Worm (Caenorhabditis elegans) whole organism, young adult: ENCODE measurements around the gene C02B4.3.

ENCODE experiments used
- B0019.2 ChIP-seq: fragments of 200-800 bp; sonication (Bioruptor generic); conservative IDR thresholded peaks from 2 replicates; pipeline ENCODE4 v1.3.6; 2022; ENCODE audit warnings: missing genetic modification reagents, missing genetic modification characterization, missing compliant biosample characterization
- C17E4.6 ChIP-seq: fragments of 200-800 bp; sonication (Bioruptor generic); IDR thresholded peaks from 2 replicates; pipeline ENCODE4 v1.3.6; 2022; ENCODE audit warnings: missing genetic modification reagents, missing genetic modification characterization, missing compliant biosample characterization
- D2030.7 ChIP-seq: fragments of 200-800 bp; sonication (Bioruptor generic); IDR thresholded peaks from 2 replicates; pipeline ENCODE4 v1.3.6; 2022; ENCODE audit warnings: missing genetic modification reagents, missing genetic modification characterization, missing compliant biosample characterization
- F22D6.2 ChIP-seq: sonication (generic microtip); optimal IDR thresholded peaks from 2 replicates; lab custom pipeline; 2016; ENCODE audit warnings: mild to moderate bottlenecking, missing genetic modification characterization, missing compliant biosample characterization
- F33H1.4 ChIP-seq: fragments of 200-800 bp; sonication (Bioruptor generic); IDR thresholded peaks from 2 replicates; pipeline ENCODE4 v1.3.6; 2022; ENCODE audit warnings: missing genetic modification reagents, missing genetic modification characterization, missing compliant biosample characterization
- F49E8.2 ChIP-seq: sonication (generic microtip); optimal IDR thresholded peaks from 3 replicates; lab custom pipeline; 2017; ENCODE audit warnings: missing genetic modification characterization, mild to moderate bottlenecking, missing compliant biosample characterization, antibody characterized with exemption, moderate library complexity; ENCODE audit not compliant: insufficient read depth
- F57A8.1 ChIP-seq: fragments of 200-800 bp; sonication (Bioruptor generic); optimal IDR thresholded peaks from 2 replicates; lab custom pipeline; 2018; ENCODE audit warnings: mild to moderate bottlenecking, missing genetic modification characterization, moderate library complexity, missing compliant biosample characterization
- K12H6.12 ChIP-seq: fragments of 200-800 bp; sonication (Bioruptor generic); optimal IDR thresholded peaks from 2 replicates; lab custom pipeline; 2018; ENCODE audit warnings: mild to moderate bottlenecking, missing genetic modification characterization, missing compliant biosample characterization
- Y67H2A.10 ChIP-seq: fragments of 200-800 bp; sonication (Bioruptor generic); conservative IDR thresholded peaks from 2 replicates; pipeline ENCODE4 v1.3.6; 2022; ENCODE audit warnings: missing genetic modification reagents, missing genetic modification characterization, missing compliant biosample characterization
- ama-1 ChIP-seq, 3 experiments: fragments of 150-350 bp in 1 of 3; sonication (generic microtip) in 2 of 3; optimal IDR thresholded peaks; 2 replicates each; lab custom pipeline; 2014 to 2018; ENCODE audit warnings: missing biosample characterization in 2 of 3, missing genetic modification characterization in 2 of 3, missing genetic modification reagents in 2 of 3
- aptf-3 ChIP-seq: fragments of 200-800 bp; sonication (Bioruptor generic); IDR thresholded peaks from 2 replicates; pipeline ENCODE4 v1.3.6; 2022; ENCODE audit warnings: missing genetic modification characterization, missing compliant biosample characterization
- attf-5 ChIP-seq: fragments of 200-800 bp; sonication (Bioruptor generic); optimal IDR thresholded peaks from 2 replicates; lab custom pipeline; 2018; ENCODE audit warnings: mild to moderate bottlenecking, missing genetic modification characterization, missing compliant biosample characterization
- attf-6 ChIP-seq: fragments of 200-800 bp; sonication (Bioruptor generic); IDR thresholded peaks from 2 replicates; pipeline ENCODE4 v1.3.6; 2022; ENCODE audit warnings: missing genetic modification reagents, missing genetic modification characterization, missing compliant biosample characterization
- cebp-1 ChIP-seq, 2 experiments: fragments of 200-800 bp in 1 of 2; sonication (Bioruptor generic) in 1 of 2; sonication (generic microtip) in 1 of 2; IDR thresholded peaks in 1 of 2; optimal IDR thresholded peaks in 1 of 2; 2 replicates each; pipeline versions ENCODE4 v1.3.6 to Lab custom; 2017 to 2022; ENCODE audit warnings: missing compliant biosample characterization in 2 of 2, missing genetic modification characterization in 2 of 2, mild to moderate bottlenecking in 1 of 2, missing genetic modification reagents in 1 of 2, moderate library complexity in 1 of 2
- ceh-100 ChIP-seq: fragments of 200-800 bp; sonication (Bioruptor generic); IDR thresholded peaks from 2 replicates; pipeline ENCODE4 v1.3.6; 2022; ENCODE audit warnings: missing genetic modification reagents, missing genetic modification characterization, missing compliant biosample characterization
- ceh-40 ChIP-seq: fragments of 200-800 bp; sonication (Bioruptor generic); IDR thresholded peaks from 2 replicates; pipeline ENCODE4 v1.3.6; 2022; ENCODE audit warnings: missing genetic modification characterization, missing compliant biosample characterization
- ceh-91 ChIP-seq: fragments of 200-800 bp; sonication (Bioruptor generic); IDR thresholded peaks from 2 replicates; pipeline ENCODE4 v1.3.6; 2022; ENCODE audit warnings: missing genetic modification reagents, missing genetic modification characterization, missing compliant biosample characterization
- chd-7 ChIP-seq: sonication (generic microtip); optimal IDR thresholded peaks from 2 replicates; lab custom pipeline; 2016; ENCODE audit warnings: mild to moderate bottlenecking, missing genetic modification characterization, moderate library complexity, missing compliant biosample characterization
- dox-1 ChIP-seq: fragments of 200-800 bp; sonication (Bioruptor generic); IDR thresholded peaks from 2 replicates; pipeline ENCODE4 v1.3.6; 2022; ENCODE audit warnings: missing genetic modification reagents, missing genetic modification characterization, missing compliant biosample characterization
- dpl-1 ChIP-seq: fragments of 150-350 bp; optimal IDR thresholded peaks from 2 replicates; lab custom pipeline; 2014; ENCODE audit warnings: missing biosample characterization, missing genetic modification reagents, missing genetic modification characterization
- efl-1 ChIP-seq: fragments of 150-350 bp; optimal IDR thresholded peaks from 2 replicates; lab custom pipeline; 2014; ENCODE audit warnings: missing biosample characterization, missing genetic modification reagents, missing genetic modification characterization
- egl-18 ChIP-seq: fragments of 200-800 bp; sonication (Bioruptor generic); IDR thresholded peaks from 2 replicates; pipeline ENCODE4 v1.3.6; 2022; ENCODE audit warnings: missing genetic modification reagents, missing genetic modification characterization, missing compliant biosample characterization
- egl-44 ChIP-seq: fragments of 200-800 bp; sonication (Bioruptor generic); IDR thresholded peaks from 2 replicates; pipeline ENCODE4 v1.3.6; 2022; ENCODE audit warnings: missing genetic modification reagents, missing genetic modification characterization, missing compliant biosample characterization
- ekl-4 ChIP-seq: fragments of 200-800 bp; sonication (Bioruptor generic); IDR thresholded peaks from 2 replicates; pipeline ENCODE4 v1.3.6; 2022; ENCODE audit warnings: missing genetic modification reagents, missing genetic modification characterization, missing compliant biosample characterization
- ets-4 ChIP-seq: fragments of 200-800 bp; sonication (Bioruptor generic); optimal IDR thresholded peaks from 2 replicates; lab custom pipeline; 2018; ENCODE audit warnings: mild to moderate bottlenecking, missing genetic modification characterization, missing compliant biosample characterization
- hmg-1.2 ChIP-seq: fragments of 200-800 bp; sonication (Bioruptor generic); IDR thresholded peaks from 2 replicates; pipeline ENCODE4 v1.3.6; 2022; ENCODE audit warnings: missing genetic modification reagents, missing genetic modification characterization, missing compliant biosample characterization
- lin-26 ChIP-seq: fragments of 200-800 bp; sonication (Bioruptor generic); IDR thresholded peaks from 2 replicates; pipeline ENCODE4 v1.3.6; 2022; ENCODE audit warnings: missing genetic modification reagents, missing genetic modification characterization, missing compliant biosample characterization
- lin-35 ChIP-seq, 3 experiments: fragments of 150-350 bp in 2 of 3; sonication (generic microtip) in 1 of 3; optimal IDR thresholded peaks; 2 replicates each; lab custom pipeline; 2014 to 2018; ENCODE audit warnings: missing biosample characterization in 3 of 3, missing genetic modification characterization in 3 of 3, missing genetic modification reagents in 3 of 3
- lsy-27 ChIP-seq: sonication (generic microtip); optimal IDR thresholded peaks from 2 replicates; lab custom pipeline; 2017; ENCODE audit warnings: missing genetic modification characterization, mild to moderate bottlenecking, missing compliant biosample characterization, antibody characterized with exemption, missing genotype, borderline replicate concordance; ENCODE audit not compliant: insufficient read depth
- madf-8 ChIP-seq: fragments of 200-800 bp; sonication (Bioruptor generic); conservative IDR thresholded peaks from 2 replicates; pipeline ENCODE4 v1.3.6; 2022; ENCODE audit warnings: missing genetic modification reagents, missing genetic modification characterization, missing compliant biosample characterization
- mes-4 ChIP-seq: sonication (generic microtip); optimal IDR thresholded peaks from 2 replicates; lab custom pipeline; 2016; ENCODE audit warnings: missing genotype, missing genetic modification characterization, missing compliant biosample characterization
- nfyb-1 ChIP-seq: fragments of 200-800 bp; sonication (Bioruptor generic); IDR thresholded peaks from 2 replicates; pipeline ENCODE4 v1.3.6; 2022; ENCODE audit warnings: missing genetic modification reagents, missing genetic modification characterization, missing compliant biosample characterization
- pbrm-1 ChIP-seq: fragments of 200-800 bp; sonication (Bioruptor generic); IDR thresholded peaks from 2 replicates; pipeline ENCODE4 v1.3.6; 2022; ENCODE audit warnings: missing genetic modification reagents, missing genetic modification characterization, missing compliant biosample characterization
- rpc-1 ChIP-seq, 2 experiments: fragments of 150-350 bp in 1 of 2; sonication (generic microtip) in 1 of 2; optimal IDR thresholded peaks; 2 replicates each; lab custom pipeline; 2014 to 2018; ENCODE audit warnings: missing biosample characterization in 1 of 2, missing genetic modification characterization in 1 of 2, missing genetic modification reagents in 1 of 2, missing genotype in 1 of 2
- sdz-38 ChIP-seq: sonication (generic microtip); optimal IDR thresholded peaks from 2 replicates; lab custom pipeline; 2016; ENCODE audit warnings: missing genotype, missing genetic modification characterization, missing compliant biosample characterization
- snpc-4 ChIP-seq, 5 experiments: fragments of 150-350 bp in 1 of 5; sonication (generic microtip) in 4 of 5; optimal IDR thresholded peaks; 2 replicates each; lab custom pipeline; 2014 to 2018; ENCODE audit warnings: missing genetic modification characterization in 5 of 5, missing biosample characterization in 3 of 5, antibody characterized with exemption in 2 of 5, mild to moderate bottlenecking in 2 of 5, missing compliant biosample characterization in 2 of 5, missing genotype in 2 of 5, moderate library complexity in 2 of 5, missing genetic modification reagents in 1 of 5
- unc-62 ChIP-seq: fragments of 150-350 bp; optimal IDR thresholded peaks from 2 replicates; lab custom pipeline; 2014; ENCODE audit warnings: missing biosample characterization, missing genetic modification reagents, missing genetic modification characterization
- zfh-2 ChIP-seq: fragments of 200-800 bp; sonication (Bioruptor generic); conservative IDR thresholded peaks from 2 replicates; pipeline ENCODE4 v1.3.6; 2022; ENCODE audit warnings: missing genetic modification reagents, missing genetic modification characterization, missing compliant biosample characterization
- ztf-22 ChIP-seq: fragments of 200-800 bp; sonication (Bioruptor generic); optimal IDR thresholded peaks from 2 replicates; lab custom pipeline; 2018; ENCODE audit warnings: mild to moderate bottlenecking, missing genetic modification characterization, moderate library complexity, missing compliant biosample characterization
- ztf-25 ChIP-seq: fragments of 200-800 bp; sonication (Bioruptor generic); IDR thresholded peaks from 2 replicates; pipeline ENCODE4 v1.3.6; 2022; ENCODE audit warnings: missing genetic modification reagents, missing genetic modification characterization, missing compliant biosample characterization
- ztf-26 ChIP-seq: sonication (generic microtip); optimal IDR thresholded peaks from 2 replicates; lab custom pipeline; 2017; ENCODE audit warnings: missing genetic modification characterization, missing compliant biosample characterization
- ztf-6 ChIP-seq: fragments of 200-800 bp; sonication (Bioruptor generic); IDR thresholded peaks from 2 replicates; pipeline ENCODE4 v1.3.6; 2022; ENCODE audit warnings: missing genetic modification reagents, missing genetic modification characterization, missing compliant biosample characterization

C02B4.3 gene

DNA sequence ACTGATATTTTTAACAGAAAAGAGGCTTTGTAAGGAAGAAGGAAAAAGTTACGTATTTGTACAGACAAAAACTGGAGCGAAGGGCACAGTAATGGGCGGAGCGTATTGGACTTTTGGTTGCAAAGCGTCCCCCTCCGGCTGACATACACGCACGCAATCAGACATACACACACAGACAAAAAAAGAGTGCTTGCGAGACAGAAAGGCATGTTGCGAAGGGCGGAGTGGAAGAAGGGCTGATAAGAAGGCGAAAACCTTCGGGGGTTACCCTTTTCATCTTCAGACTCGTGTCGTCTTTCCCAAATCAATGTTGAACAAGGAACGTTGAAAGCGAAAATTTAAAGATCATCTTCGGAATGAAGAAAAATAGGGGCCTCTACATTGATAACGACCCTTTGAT, 29.1 kb downstream of the C02B4.3 start (continued):
- TF ChIP-seq ceh-40 (GFP tag; lab: Robert Waterston, UW) (0 out of 2 replicates have a peak, but pooled peaks have one; percentile 16), ztf-25 (0 out of 2 replicates have a peak, but pooled peaks have one; percentile 36), F49E8.2 (no peak), ztf-26 (tag; lab: Kevin White, UChicago) (peak; percentile 62), snpc-4 (GFP tag; optimal IDR thresholded peaks at IDR 0.05; lab: Kevin White, UChicago) (no peak), snpc-4 (tag; optimal IDR thresholded peaks at IDR 0.05; lab: Kevin White, UChicago) (no peak)

DNA sequence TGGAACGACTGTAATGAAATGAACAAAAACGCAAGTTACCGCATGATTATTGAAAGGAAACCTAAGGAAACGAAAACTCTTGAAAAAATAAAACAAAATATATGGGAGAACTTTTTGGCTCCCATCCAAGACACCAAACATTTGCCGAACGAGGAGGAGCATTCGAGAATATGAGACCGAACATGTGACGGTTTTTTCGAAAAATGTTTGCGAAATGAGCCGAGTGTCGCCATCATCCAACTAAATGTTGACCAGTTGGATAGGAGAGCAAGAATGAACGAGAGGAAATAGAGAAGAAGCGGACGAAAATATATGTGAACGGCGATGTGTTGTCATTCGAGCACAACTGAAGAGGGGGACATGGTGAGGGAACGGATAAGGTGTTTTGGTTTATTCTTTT, 29.6 kb downstream of the C02B4.3 start:
- TF ChIP-seq attf-6: no peak
- TF ChIP-seq mes-4 (tag; lab: Kevin White, UChicago): no peak
- TF ChIP-seq pbrm-1 (GFP tag; lab: Robert Waterston, UW): no peak
- no peak for TF ChIP-seq ama-1 (optimal IDR thresholded peaks at IDR 0.05; lab: Kevin White, UChicago)
- no peak for TF ChIP-seq ama-1 (GFP tag; optimal IDR thresholded peaks at IDR 0.05; lab: Kevin White, UChicago)
- TF ChIP-seq ekl-4 (GFP tag; lab: Robert Waterston, UW): no peak
- peak; percentile 37; the same call in 1 of the 2 replicates for TF ChIP-seq cebp-1 (GFP tag; IDR thresholded peaks at IDR 0.05; lab: Robert Waterston, UW)
- TF ChIP-seq cebp-1 (tag; optimal IDR thresholded peaks at IDR 0.05; lab: Kevin White, UChicago): peak; percentile 66

DNA sequence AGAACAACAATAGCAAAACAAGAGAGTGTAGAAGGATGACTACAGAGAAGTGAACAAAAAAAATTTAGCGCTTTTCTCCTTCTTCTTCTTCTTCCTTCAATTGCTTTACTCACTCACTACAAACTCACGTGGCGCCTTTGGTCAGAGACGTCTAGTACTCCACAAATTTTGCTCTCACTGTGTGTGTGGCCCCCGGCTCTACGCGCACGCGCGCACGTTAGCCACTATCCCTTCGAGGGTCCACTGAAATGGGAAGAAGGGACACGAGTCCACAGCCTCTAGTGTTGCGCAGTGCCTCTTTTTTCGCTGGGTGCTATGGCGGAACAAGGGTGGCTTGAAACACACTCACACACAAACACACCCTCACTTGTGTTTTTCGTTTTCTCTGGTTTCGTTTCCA, 30.4 kb downstream of the C02B4.3 start:
- TF ChIP-seq lsy-27 (tag; lab: Kevin White, UChicago) (no peak), nfyb-1 (GFP tag; lab: Robert Waterston, UW) (0 out of 2 replicates have a peak, but pooled peaks have one; percentile 59), attf-6 (no peak), dpl-1 (GFP tag; lab: Kevin White, UChicago) (no peak), attf-5 (peak; percentile 14), unc-62 (GFP tag; lab: Kevin White, UChicago) (no peak), madf-8 (GFP tag; lab: Robert Waterston, UW) (no peak), F57A8.1 (no peak), efl-1 (GFP tag; lab: Kevin White, UChicago) (no peak), ceh-40 (GFP tag; lab: Robert Waterston, UW) (no peak), rpc-1 (optimal IDR thresholded peaks at IDR 0.05; lab: Kevin White, UChicago) (no peak), rpc-1 (tag; optimal IDR thresholded peaks at IDR 0.05; lab: Kevin White, UChicago) (no peak), F22D6.2 (tag; lab: Kevin White, UChicago) (no peak), K12H6.12 (no peak), ets-4 (GFP tag; lab: Kevin White, UChicago) (no peak), F33H1.4 (GFP tag; lab: Robert Waterston, UW) (no peak), ztf-6 (no peak), lin-35 (GFP tag; optimal IDR thresholded peaks at IDR 0.05; lab: Kevin White, UChicago) (no peak), chd-7 (tag; lab: Kevin White, UChicago) (peak; percentile 6), D2030.7 (GFP tag; lab: Robert Waterston, UW) (no peak), egl-44 (GFP tag; lab: Robert Waterston, UW) (no peak), ceh-91 (GFP tag; lab: Robert Waterston, UW) (no peak), C17E4.6 (no peak), aptf-3 (GFP tag; lab: Robert Waterston, UW) (no peak), lin-26 (GFP tag; lab: Robert Waterston, UW) (0 out of 2 replicates have a peak, but pooled peaks have one; percentile 29), ztf-22 (GFP tag; lab: Kevin White, UChicago) (no peak), ztf-25 (no peak), B0019.2 (GFP tag; lab: Robert Waterston, UW) (no peak), pbrm-1 (GFP tag; lab: Robert Waterston, UW) (no peak), hmg-1.2 (GFP tag; lab: Robert Waterston, UW) (no peak), sdz-38 (no peak), zfh-2 (GFP tag; lab: Robert Waterston, UW) (peak; percentile 64), ceh-100 (GFP tag; lab: Robert Waterston, UW) (no peak), ztf-26 (tag; lab: Kevin White, UChicago) (no peak), egl-18 (no peak), Y67H2A.10 (GFP tag; lab: Robert Waterston, UW) (no peak), dox-1 (peak; percentile 59; the same call in 1 of the 2 replicates)
